Fruit fly (Drosophila melanogaster) whole organism, embryonic: ENCODE measurements around the gene yellow-e2.

Experiments used
- Bdp1 ChIP-seq: fragments of 200-800 bp; sonication (Bioruptor generic); optimal IDR thresholded peaks from 3 replicates; lab custom pipeline; 2016; ENCODE audit warnings: missing biosample characterization, missing genetic modification characterization
- BtbVII ChIP-seq: fragments of 200-800 bp; sonication (Bioruptor generic); optimal IDR thresholded peaks from 3 replicates; lab custom pipeline; 2017; ENCODE audit warnings: missing biosample characterization, mild to moderate bottlenecking, missing genetic modification characterization
- CG10462 ChIP-seq: fragments of 200-800 bp; sonication (Bioruptor generic); optimal IDR thresholded peaks from 2 replicates; lab custom pipeline; 2016; ENCODE audit warnings: missing biosample characterization, missing genetic modification characterization
- CG12942 ChIP-seq: fragments of 200-800 bp; sonication (Bioruptor generic); optimal IDR thresholded peaks from 3 replicates; lab custom pipeline; 2016; ENCODE audit warnings: missing biosample characterization, missing genetic modification characterization
- CG13287 ChIP-seq: fragments of 200-800 bp; sonication (Bioruptor generic); IDR thresholded peaks from 2 replicates; pipeline ENCODE4 v1.3.6; 2022; ENCODE audit warnings: missing biosample characterization, missing genetic modification characterization; ENCODE audit not compliant: partially characterized antibody
- CG13894 ChIP-seq: fragments of 200-800 bp; sonication (Bioruptor generic); optimal IDR thresholded peaks from 3 replicates; lab custom pipeline; 2018; ENCODE audit warnings: missing biosample characterization, mild to moderate bottlenecking, missing genetic modification characterization, moderate library complexity
- CG14014 ChIP-seq: fragments of 200-800 bp; sonication (Bioruptor generic); IDR thresholded peaks from 2 replicates; pipeline ENCODE4 v1.3.6; 2022; ENCODE audit warnings: missing biosample characterization, missing genetic modification characterization
- CG1529 ChIP-seq: fragments of 200-800 bp; sonication (Bioruptor generic); optimal IDR thresholded peaks from 3 replicates; lab custom pipeline; 2018; ENCODE audit warnings: missing biosample characterization, missing genetic modification characterization
- CG1602 ChIP-seq: fragments of 200-800 bp; sonication (Bioruptor generic); optimal IDR thresholded peaks from 3 replicates; lab custom pipeline; 2016; ENCODE audit warnings: missing biosample characterization, missing genetic modification characterization
- CG18011 ChIP-seq: fragments of 200-800 bp; sonication (Bioruptor generic); optimal IDR thresholded peaks from 2 replicates; lab custom pipeline; 2017; ENCODE audit warnings: missing biosample characterization, missing genetic modification characterization, mild to moderate bottlenecking, moderate library complexity, missing genotype
- CG2712 ChIP-seq: fragments of 200-800 bp; optimal IDR thresholded peaks from 3 replicates; lab custom pipeline; 2019; ENCODE audit warnings: missing biosample characterization, mild to moderate bottlenecking, missing genetic modification characterization, moderate library complexity
- CG30403 ChIP-seq: fragments of 200-800 bp; sonication (Bioruptor generic); optimal IDR thresholded peaks from 3 replicates; lab custom pipeline; 2016; ENCODE audit warnings: missing biosample characterization, missing genetic modification characterization
- CG31388 ChIP-seq: fragments of 200-800 bp; sonication (Bioruptor generic); optimal IDR thresholded peaks from 2 replicates; lab custom pipeline; 2016; ENCODE audit warnings: missing biosample characterization, missing genetic modification characterization
- CG4730 ChIP-seq: fragments of 200-800 bp; sonication (Bioruptor generic); IDR thresholded peaks from 2 replicates; pipeline ENCODE4 v1.3.6; 2022; ENCODE audit warnings: missing biosample characterization, missing genetic modification characterization
- CG6175 ChIP-seq: fragments of 200-800 bp; sonication (Bioruptor generic); IDR thresholded peaks from 3 replicates; pipeline ENCODE4 v1.3.6; 2022; ENCODE audit warnings: missing biosample characterization, missing genetic modification characterization
- CG7987 ChIP-seq: fragments of 200-800 bp; sonication (Bioruptor generic); optimal IDR thresholded peaks from 2 replicates; lab custom pipeline; 2018; ENCODE audit warnings: missing biosample characterization, mild to moderate bottlenecking, missing genetic modification characterization, moderate library complexity
- CG8290 ChIP-seq, 3 experiments: fragments of 200-800 bp; sonication (Bioruptor generic); optimal IDR thresholded peaks; 2 replicates each; lab custom pipeline; 2016 to 2019; ENCODE audit warnings: missing biosample characterization in 3 of 3, missing genetic modification characterization in 3 of 3, mild to moderate bottlenecking in 2 of 3, moderate library complexity in 1 of 3
- CG8359 ChIP-seq: fragments of 200-800 bp; sonication (Bioruptor generic); optimal IDR thresholded peaks from 2 replicates; lab custom pipeline; 2017; ENCODE audit warnings: missing biosample characterization, mild to moderate bottlenecking, missing genetic modification characterization, borderline replicate concordance
- Dp ChIP-seq: fragments of 200-800 bp; sonication (Bioruptor generic); optimal IDR thresholded peaks from 2 replicates; lab custom pipeline; 2018; ENCODE audit warnings: missing biosample characterization, mild to moderate bottlenecking, missing genetic modification characterization, moderate library complexity
- E2f2 ChIP-seq: fragments of 200-800 bp; sonication (Bioruptor generic); IDR thresholded peaks from 2 replicates; pipeline ENCODE4 v1.3.6; 2022; ENCODE audit warnings: missing biosample characterization, missing genetic modification characterization
- ERR ChIP-seq: fragments of 200-800 bp; sonication (Bioruptor generic); optimal IDR thresholded peaks from 2 replicates; lab custom pipeline; 2016; ENCODE audit warnings: missing biosample characterization, missing genetic modification characterization
- HHEX ChIP-seq: fragments of 200-800 bp; sonication (Bioruptor generic); optimal IDR thresholded peaks from 3 replicates; lab custom pipeline; 2017; ENCODE audit warnings: missing biosample characterization, mild to moderate bottlenecking, missing genetic modification characterization, missing genetic modification reagents
- Kr ChIP-seq: fragments of 200-800 bp; sonication (Bioruptor generic); optimal IDR thresholded peaks from 2 replicates; lab custom pipeline; 2017; ENCODE audit warnings: missing biosample characterization, mild to moderate bottlenecking, missing genetic modification characterization
- Med ChIP-seq: fragments of 200-800 bp; sonication (Bioruptor generic); peaks from one replicate; lab custom pipeline; 2016; ENCODE audit warnings: missing biosample characterization, missing genetic modification characterization, mild to moderate bottlenecking, inconsistent platforms, moderate library complexity
- NfI ChIP-seq: fragments of 200-800 bp; sonication (Bioruptor generic); optimal IDR thresholded peaks from 3 replicates; lab custom pipeline; 2018; ENCODE audit warnings: missing biosample characterization, mild to moderate bottlenecking, missing genetic modification characterization, moderate library complexity
- Oaz ChIP-seq: fragments of 200-800 bp; sonication (Bioruptor generic); IDR thresholded peaks from 2 replicates; pipeline ENCODE4 v1.3.6; 2022; ENCODE audit warnings: missing biosample characterization, missing genetic modification characterization
- Ravus ChIP-seq: fragments of 200-800 bp; sonication (Bioruptor generic); IDR thresholded peaks from 2 replicates; pipeline ENCODE4 v1.3.6; 2022; ENCODE audit warnings: missing biosample characterization, missing genetic modification characterization
- Sox102F ChIP-seq: fragments of 200-800 bp; sonication (Bioruptor generic); optimal IDR thresholded peaks from 2 replicates; lab custom pipeline; 2018; ENCODE audit warnings: missing biosample characterization, mild to moderate bottlenecking, missing genetic modification characterization, moderate library complexity
- Spps ChIP-seq: fragments of 200-800 bp; sonication (Bioruptor generic); optimal IDR thresholded peaks from 2 replicates; lab custom pipeline; 2018; ENCODE audit warnings: missing biosample characterization, mild to moderate bottlenecking, missing genetic modification characterization
- Stat92E ChIP-seq, 3 experiments: fragments of >200 bp in 2 of 3; fragments of 200-800 bp in 1 of 3; sonication (Bioruptor generic) in 1 of 3; optimal IDR thresholded peaks; 2 replicates each; lab custom pipeline; 2017 to 2019; ENCODE audit warnings: missing biosample characterization in 3 of 3, missing genetic modification characterization in 3 of 3, mild to moderate bottlenecking in 1 of 3, moderate library complexity in 1 of 3
- Vsx1 ChIP-seq: fragments of 200-800 bp; sonication (Bioruptor generic); optimal IDR thresholded peaks from 2 replicates; lab custom pipeline; 2017; ENCODE audit warnings: missing biosample characterization, mild to moderate bottlenecking, missing genetic modification characterization, missing genetic modification reagents
- al ChIP-seq: fragments of 200-800 bp; sonication (Bioruptor generic); IDR thresholded peaks from 2 replicates; pipeline ENCODE4 v1.3.6; 2022; ENCODE audit warnings: missing biosample characterization, missing genetic modification characterization
- az2 ChIP-seq: fragments of 200-800 bp; sonication (Bioruptor generic); optimal IDR thresholded peaks from 3 replicates; lab custom pipeline; 2016; ENCODE audit warnings: missing biosample characterization, missing genetic modification characterization
- chm ChIP-seq: fragments of 200-800 bp; sonication (Bioruptor generic); IDR thresholded peaks from 2 replicates; pipeline ENCODE4 v1.3.6; 2022; ENCODE audit warnings: missing biosample characterization, missing genetic modification characterization
- corto ChIP-seq: fragments of 200-800 bp; sonication (Bioruptor generic); optimal IDR thresholded peaks from 2 replicates; lab custom pipeline; 2016; ENCODE audit warnings: missing biosample characterization, mild to moderate bottlenecking, missing genetic modification characterization, moderate library complexity
- crc ChIP-seq: fragments of 200-800 bp; sonication (Bioruptor generic); optimal IDR thresholded peaks from 2 replicates; lab custom pipeline; 2016; ENCODE audit warnings: missing biosample characterization, missing genetic modification characterization
- dmrt11E ChIP-seq: fragments of 200-800 bp; sonication (Bioruptor generic); optimal IDR thresholded peaks from 3 replicates; lab custom pipeline; 2018; ENCODE audit warnings: missing biosample characterization, mild to moderate bottlenecking, missing genetic modification characterization, moderate library complexity
- en ChIP-seq: fragments of 200-800 bp; sonication (Bioruptor generic); optimal IDR thresholded peaks from 2 replicates; lab custom pipeline; 2016; ENCODE audit warnings: missing biosample characterization, missing genetic modification characterization
- gcm2 ChIP-seq: fragments of 200-800 bp; sonication (Bioruptor generic); optimal IDR thresholded peaks from 2 replicates; lab custom pipeline; 2016; ENCODE audit warnings: missing biosample characterization, missing genetic modification characterization
- ind ChIP-seq: fragments of 200-800 bp; sonication (Bioruptor generic); optimal IDR thresholded peaks from 3 replicates; lab custom pipeline; 2016; ENCODE audit warnings: missing biosample characterization, missing genetic modification characterization
- jumu ChIP-seq: fragments of 200-800 bp; sonication (Bioruptor generic); optimal IDR thresholded peaks from 3 replicates; lab custom pipeline; 2016; ENCODE audit warnings: missing biosample characterization, missing genetic modification characterization
- kah ChIP-seq: fragments of 200-800 bp; sonication (Bioruptor generic); optimal IDR thresholded peaks from 2 replicates; lab custom pipeline; 2018; ENCODE audit warnings: missing biosample characterization, mild to moderate bottlenecking, missing genetic modification characterization
- lbe ChIP-seq: fragments of 200-800 bp; sonication (Bioruptor generic); optimal IDR thresholded peaks from 2 replicates; lab custom pipeline; 2016; ENCODE audit warnings: missing biosample characterization, mild to moderate bottlenecking, missing genetic modification characterization
- mam ChIP-seq: fragments of 200-800 bp; sonication (Bioruptor generic); optimal IDR thresholded peaks from 3 replicates; lab custom pipeline; 2016; ENCODE audit warnings: missing biosample characterization, missing genetic modification characterization
- pum ChIP-seq: fragments of 200-800 bp; sonication (Bioruptor generic); optimal IDR thresholded peaks from 2 replicates; lab custom pipeline; 2016; ENCODE audit warnings: missing biosample characterization, missing genetic modification characterization
- sisA ChIP-seq: fragments of 200-800 bp; sonication (Bioruptor generic); IDR thresholded peaks from 2 replicates; pipeline ENCODE4 v1.3.6; 2022; ENCODE audit warnings: missing biosample characterization, missing genetic modification characterization
- so ChIP-seq: fragments of 200-800 bp; sonication (Bioruptor generic); IDR thresholded peaks from 3 replicates; pipeline ENCODE4 v1.3.6; 2022; ENCODE audit warnings: missing biosample characterization, missing genetic modification characterization
- stc ChIP-seq: fragments of 200-800 bp; sonication (Bioruptor generic); IDR thresholded peaks from 2 replicates; pipeline ENCODE4 v1.3.6; 2022; ENCODE audit warnings: missing biosample characterization, missing genetic modification characterization
- stwl ChIP-seq: fragments of 200-800 bp; sonication (Bioruptor generic); optimal IDR thresholded peaks from 3 replicates; lab custom pipeline; 2018; ENCODE audit warnings: missing biosample characterization, mild to moderate bottlenecking, missing genetic modification characterization, moderate library complexity
- usp ChIP-seq: fragments of >200 bp; optimal IDR thresholded peaks from 2 replicates; lab custom pipeline; 2017; ENCODE audit warnings: missing biosample characterization, missing genetic modification characterization
- wdn ChIP-seq: fragments of 200-800 bp; sonication (Bioruptor generic); IDR thresholded peaks from 2 replicates; pipeline ENCODE4 v1.3.6; 2022; ENCODE audit warnings: missing biosample characterization, missing genetic modification characterization

The yellow-e2 gene

DNA sequence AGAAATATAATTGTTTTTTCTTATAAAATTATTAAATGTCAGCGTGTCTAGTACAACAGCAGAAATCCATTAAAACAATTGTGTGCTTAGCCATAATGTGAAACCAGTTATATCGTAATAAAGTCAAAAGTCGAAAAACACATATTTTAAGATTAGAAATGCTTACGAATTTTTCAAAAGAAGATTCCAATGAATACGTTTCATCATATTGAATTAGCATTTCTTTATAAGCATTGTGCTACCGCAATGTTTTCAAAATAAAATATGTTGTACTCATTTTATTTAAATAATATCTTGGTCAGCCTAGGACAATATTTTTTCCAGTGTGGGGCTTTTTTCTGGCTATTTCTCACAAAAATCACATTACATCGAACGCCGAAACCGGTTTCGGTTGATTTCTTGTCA, 46.1 kb upstream of the yellow-e2 start (continued):
- TF ChIP-seq Spps (peak; percentile 63), CG1602 (GFP tag; lab: Kevin White, UChicago) (peak; percentile 74), NfI (GFP tag; lab: Kevin White, UChicago) (peak; percentile 67), Kr (GFP tag; lab: Kevin White, UChicago) (no peak), mam (GFP tag; lab: Kevin White, UChicago) (peak; percentile 68), jumu (GFP tag; lab: Kevin White, UChicago) (peak; percentile 41), Med (GFP tag; lab: Kevin White, UChicago) (peak; percentile 92), CG8359 (GFP tag; lab: Kevin White, UChicago) (peak; percentile 57), stc (peak; percentile 23; the same call in 1 of the 2 replicates), kah (GFP tag; lab: Kevin White, UChicago) (peak; percentile 25), so (GFP tag; lab: Robert Waterston, UW) (peak; percentile 44; the same call in 1 of the 3 replicates), Oaz (GFP tag; lab: Robert Waterston, UW) (no peak), CG7987 (GFP tag; lab: Kevin White, UChicago) (peak; percentile 34), Dp (no peak), lbe (no peak), CG8290 (GFP tag; optimal IDR thresholded peaks at IDR 0.05; lab: Kevin White, UChicago) (peak; percentile 34), CG8290 (tag; optimal IDR thresholded peaks at IDR 0.05; lab: Kevin White, UChicago) (no peak), CG14014 (GFP tag; lab: Robert Waterston, UW) (peak; percentile 59), Ravus (GFP tag; lab: Robert Waterston, UW) (peak; percentile 27), ERR (GFP tag; lab: Kevin White, UChicago) (no peak), Vsx1 (GFP tag; lab: Kevin White, UChicago) (peak; percentile 41), CG30403 (peak; percentile 91), al (GFP tag; lab: Robert Waterston, UW) (peak; percentile 77), wdn (GFP tag; lab: Robert Waterston, UW) (peak; percentile 32; the same call in 1 of the 2 replicates), pum (peak; percentile 45), CG6175 (GFP tag; lab: Robert Waterston, UW) (no peak), corto (GFP tag; lab: Kevin White, UChicago) (no peak), Stat92E (GFP tag; optimal IDR thresholded peaks at IDR 0.05; lab: Kevin White, UChicago) (no peak), CG13894 (tag; lab: Kevin White, UChicago) (no peak), gcm2 (GFP tag; lab: Kevin White, UChicago) (peak; percentile 22), CG13287 (no peak), Bdp1 (peak; percentile 18), sisA (GFP tag; lab: Robert Waterston, UW) (peak; percentile 55), BtbVII (peak; percentile 82), CG12942 (GFP tag; lab: Kevin White, UChicago) (peak; percentile 62), CG1529 (GFP tag; lab: Kevin White, UChicago) (peak; percentile 71), CG18011 (GFP tag; lab: Kevin White, UChicago) (peak; percentile 53), stwl (tag; lab: Kevin White, UChicago) (no peak), CG31388 (GFP tag; lab: Kevin White, UChicago) (peak; percentile 20), az2 (GFP tag; lab: Kevin White, UChicago) (peak; percentile 79), en (peak; percentile 43), E2f2 (GFP tag; lab: Robert Waterston, UW) (peak; percentile 37; the same call in 1 of the 2 replicates), dmrt11E (tag; lab: Kevin White, UChicago) (peak; percentile 75), CG10462 (peak; percentile 50), Sox102F (peak; percentile 85), HHEX (GFP tag; lab: Kevin White, UChicago) (peak; percentile 77), CG4730 (peak; percentile 47; the same call in 1 of the 2 replicates), CG2712 (tag; lab: Kevin White, UChicago) (peak; percentile 87), ind (peak; percentile 75), chm (GFP tag; lab: Robert Waterston, UW) (no peak), usp (GFP tag; lab: Kevin White, UChicago) (no peak), crc (GFP tag; lab: Kevin White, UChicago) (no peak)
